Fruit fly (Drosophila melanogaster) whole organism, embryonic: ENCODE measurements around the gene CG44094.

Source experiments
- Abd-B ChIP-seq: fragments of 200-800 bp; sonication (Bioruptor generic); optimal IDR thresholded peaks from 2 replicates; lab custom pipeline; 2018; ENCODE audit warnings: missing biosample characterization, mild to moderate bottlenecking, missing genetic modification characterization, moderate library complexity
- Asciz ChIP-seq: fragments of 200-800 bp; sonication (Bioruptor generic); optimal IDR thresholded peaks from 2 replicates; lab custom pipeline; 2017; ENCODE audit warnings: missing biosample characterization, mild to moderate bottlenecking, missing genetic modification characterization, missing genetic modification reagents
- Bdp1 ChIP-seq: fragments of 200-800 bp; sonication (Bioruptor generic); optimal IDR thresholded peaks from 3 replicates; lab custom pipeline; 2016; ENCODE audit warnings: missing biosample characterization, missing genetic modification characterization
- C15 ChIP-seq: fragments of 200-800 bp; sonication (Bioruptor generic); IDR thresholded peaks from 3 replicates; pipeline ENCODE4 v1.3.6; 2022; ENCODE audit warnings: missing biosample characterization, missing genetic modification characterization
- CG10209 ChIP-seq: fragments of 200-800 bp; sonication (Bioruptor generic); optimal IDR thresholded peaks from 3 replicates; lab custom pipeline; 2017; ENCODE audit warnings: missing biosample characterization, mild to moderate bottlenecking, missing genetic modification characterization, missing genetic modification reagents
- CG11560 ChIP-seq: fragments of 200-800 bp; sonication (Bioruptor generic); IDR thresholded peaks from 3 replicates; pipeline ENCODE4 v1.3.6; 2022; ENCODE audit warnings: missing biosample characterization, missing genetic modification characterization
- CG12391 ChIP-seq: fragments of 200-800 bp; sonication (Bioruptor generic); optimal IDR thresholded peaks from 3 replicates; lab custom pipeline; 2018; ENCODE audit warnings: missing biosample characterization, mild to moderate bottlenecking, missing genetic modification characterization, moderate library complexity
- CG14667 ChIP-seq: fragments of 200-800 bp; sonication (Bioruptor generic); IDR thresholded peaks from 2 replicates; pipeline ENCODE4 v1.3.6; 2022; ENCODE audit warnings: missing biosample characterization, missing genetic modification characterization
- CG15601 ChIP-seq: fragments of 200-800 bp; sonication (Bioruptor generic); optimal IDR thresholded peaks from 3 replicates; lab custom pipeline; 2019; ENCODE audit warnings: missing biosample characterization, mild to moderate bottlenecking, missing genetic modification characterization, moderate library complexity
- CG1603 ChIP-seq: fragments of 200-800 bp; sonication (Bioruptor generic); optimal IDR thresholded peaks from 2 replicates; lab custom pipeline; 2019; ENCODE audit warnings: missing biosample characterization, mild to moderate bottlenecking, missing genetic modification characterization, moderate library complexity
- CG17186 ChIP-seq: fragments of 200-800 bp; sonication (Bioruptor generic); optimal IDR thresholded peaks from 3 replicates; lab custom pipeline; 2017; ENCODE audit warnings: missing biosample characterization, missing genetic modification reagents, missing genetic modification characterization
- CG18262 ChIP-seq: fragments of 200-800 bp; optimal IDR thresholded peaks from 3 replicates; lab custom pipeline; 2019; ENCODE audit warnings: missing biosample characterization, mild to moderate bottlenecking, missing genetic modification characterization, moderate library complexity
- CG4360 ChIP-seq: fragments of 200-800 bp; sonication (Bioruptor generic); IDR thresholded peaks from 2 replicates; pipeline ENCODE4 v1.3.6; 2022; ENCODE audit warnings: missing biosample characterization, missing genetic modification characterization
- CG8281 ChIP-seq: fragments of 200-800 bp; sonication (Bioruptor generic); optimal IDR thresholded peaks from 2 replicates; lab custom pipeline; 2018; ENCODE audit warnings: missing biosample characterization, mild to moderate bottlenecking, missing genetic modification characterization, moderate library complexity
- CG9797 ChIP-seq: fragments of 200-800 bp; sonication (Bioruptor generic); optimal IDR thresholded peaks from 3 replicates; lab custom pipeline; 2018; ENCODE audit warnings: missing biosample characterization, mild to moderate bottlenecking, missing genetic modification characterization
- CG9932 ChIP-seq: fragments of 200-800 bp; sonication (Bioruptor generic); IDR thresholded peaks from 2 replicates; pipeline ENCODE4 v1.3.6; 2022; ENCODE audit warnings: missing biosample characterization, missing genetic modification characterization
- CTCF ChIP-seq: fragments of 200-800 bp; sonication (Bioruptor generic); optimal IDR thresholded peaks from 2 replicates; lab custom pipeline; 2017; ENCODE audit warnings: missing biosample characterization, mild to moderate bottlenecking, missing genetic modification characterization, moderate library complexity
- CkIIα-i1 ChIP-seq: fragments of 200-800 bp; sonication (Bioruptor generic); IDR thresholded peaks from 2 replicates; pipeline ENCODE4 v1.3.6; 2022; ENCODE audit warnings: missing biosample characterization, missing genetic modification characterization
- CoRest ChIP-seq: fragments of 200-800 bp; sonication (Bioruptor generic); optimal IDR thresholded peaks from 3 replicates; lab custom pipeline; 2018; ENCODE audit warnings: missing biosample characterization, mild to moderate bottlenecking, missing genetic modification characterization, moderate library complexity
- E2f2 ChIP-seq: fragments of 200-800 bp; sonication (Bioruptor generic); IDR thresholded peaks from 2 replicates; pipeline ENCODE4 v1.3.6; 2022; ENCODE audit warnings: missing biosample characterization, missing genetic modification characterization
- Eip74EF ChIP-seq, 2 experiments: fragments of 200-800 bp in 1 of 2; fragments of >200 bp in 1 of 2; sonication (Bioruptor generic) in 1 of 2; optimal IDR thresholded peaks; 2 replicates each; lab custom pipeline; 2017 to 2019; ENCODE audit warnings: missing biosample characterization in 2 of 2, missing genetic modification characterization in 2 of 2, mild to moderate bottlenecking in 1 of 2, moderate library complexity in 1 of 2
- Hr51 ChIP-seq, 2 experiments: fragments of 200-800 bp; sonication (Bioruptor generic); optimal IDR thresholded peaks; 2 replicates in 1 of 2; 3 replicates in 1 of 2; lab custom pipeline; 2016 to 2018; ENCODE audit warnings: missing biosample characterization in 2 of 2, missing genetic modification characterization in 2 of 2, mild to moderate bottlenecking in 1 of 2, moderate library complexity in 1 of 2
- Hsf ChIP-seq: fragments of 200-800 bp; sonication (Bioruptor generic); optimal IDR thresholded peaks from 3 replicates; lab custom pipeline; 2016; ENCODE audit warnings: missing biosample characterization, missing genetic modification characterization
- MBD-R2 ChIP-seq: fragments of 200-800 bp; sonication (Bioruptor generic); IDR thresholded peaks from 2 replicates; pipeline ENCODE4 v1.3.6; 2022; ENCODE audit warnings: missing biosample characterization, missing genetic modification characterization
- Max ChIP-seq: fragments of 200-800 bp; sonication (Bioruptor generic); optimal IDR thresholded peaks from 2 replicates; lab custom pipeline; 2016; ENCODE audit warnings: missing biosample characterization, mild to moderate bottlenecking, missing genetic modification characterization
- Meics ChIP-seq: fragments of 200-800 bp; sonication (Bioruptor generic); optimal IDR thresholded peaks from 2 replicates; lab custom pipeline; 2017; ENCODE audit warnings: missing biosample characterization, mild to moderate bottlenecking, missing genetic modification characterization
- Mes4 ChIP-seq: fragments of 200-800 bp; sonication (Bioruptor generic); optimal IDR thresholded peaks from 2 replicates; lab custom pipeline; 2016; ENCODE audit warnings: missing biosample characterization, missing genetic modification characterization
- Nf-YA ChIP-seq: fragments of 200-800 bp; sonication (Bioruptor generic); IDR thresholded peaks from 2 replicates; pipeline ENCODE4 v1.3.6; 2022; ENCODE audit warnings: missing biosample characterization, missing genetic modification characterization
- Nf-YB ChIP-seq: fragments of 200-800 bp; sonication (Bioruptor generic); optimal IDR thresholded peaks from 3 replicates; lab custom pipeline; 2019; ENCODE audit warnings: missing biosample characterization, mild to moderate bottlenecking, missing genetic modification characterization, moderate library complexity
- Sox100B ChIP-seq: fragments of 200-800 bp; sonication (Bioruptor generic); optimal IDR thresholded peaks from 3 replicates; lab custom pipeline; 2018; ENCODE audit warnings: missing biosample characterization, mild to moderate bottlenecking, missing genetic modification characterization
- Spps ChIP-seq: fragments of 200-800 bp; sonication (Bioruptor generic); optimal IDR thresholded peaks from 2 replicates; lab custom pipeline; 2018; ENCODE audit warnings: missing biosample characterization, mild to moderate bottlenecking, missing genetic modification characterization
- Sry-β ChIP-seq: fragments of 200-800 bp; sonication (Bioruptor generic); optimal IDR thresholded peaks from 2 replicates; lab custom pipeline; 2018; ENCODE audit warnings: missing biosample characterization, mild to moderate bottlenecking, missing genetic modification characterization, moderate library complexity
- Sry-δ ChIP-seq: fragments of 200-800 bp; sonication (Bioruptor generic); optimal IDR thresholded peaks from 2 replicates; lab custom pipeline; 2016; ENCODE audit warnings: missing biosample characterization, missing genetic modification characterization
- bowl ChIP-seq: fragments of 200-800 bp; sonication (Bioruptor generic); IDR thresholded peaks from 2 replicates; pipeline ENCODE4 v1.3.6; 2022; ENCODE audit warnings: missing biosample characterization, missing genetic modification characterization
- cato ChIP-seq: fragments of 200-800 bp; sonication (Bioruptor generic); optimal IDR thresholded peaks from 2 replicates; lab custom pipeline; 2016; ENCODE audit warnings: missing biosample characterization, missing genetic modification characterization, borderline replicate concordance
- dm ChIP-seq: fragments of 200-800 bp; sonication (Bioruptor generic); optimal IDR thresholded peaks from 3 replicates; lab custom pipeline; 2016; ENCODE audit warnings: missing biosample characterization, missing genetic modification characterization
- dmrt11E ChIP-seq: fragments of 200-800 bp; sonication (Bioruptor generic); optimal IDR thresholded peaks from 3 replicates; lab custom pipeline; 2018; ENCODE audit warnings: missing biosample characterization, mild to moderate bottlenecking, missing genetic modification characterization, moderate library complexity
- esg ChIP-seq: fragments of 200-800 bp; sonication (Bioruptor generic); conservative IDR thresholded peaks from 2 replicates; pipeline ENCODE4 v1.3.6; 2022; ENCODE audit warnings: missing biosample characterization, missing genetic modification characterization
- ewg ChIP-seq: fragments of 200-800 bp; sonication (Bioruptor generic); optimal IDR thresholded peaks from 3 replicates; lab custom pipeline; 2017; ENCODE audit warnings: mild to moderate bottlenecking, missing biosample characterization, missing genetic modification reagents, missing genetic modification characterization
- ftz-f1 ChIP-seq: fragments of 200-800 bp; sonication (Bioruptor generic); optimal IDR thresholded peaks from 2 replicates; lab custom pipeline; 2016; ENCODE audit warnings: missing biosample characterization, missing genetic modification characterization
- grau ChIP-seq: fragments of 200-800 bp; optimal IDR thresholded peaks from 3 replicates; lab custom pipeline; 2019; ENCODE audit warnings: missing biosample characterization, mild to moderate bottlenecking, missing genetic modification characterization, moderate library complexity
- gro ChIP-seq: fragments of 200-800 bp; sonication (Bioruptor generic); optimal IDR thresholded peaks from 2 replicates; lab custom pipeline; 2016; ENCODE audit warnings: missing biosample characterization, missing genetic modification characterization
- hth ChIP-seq: fragments of >200 bp; optimal IDR thresholded peaks from 2 replicates; lab custom pipeline; 2017; ENCODE audit warnings: inconsistent platforms
- lbe ChIP-seq: fragments of 200-800 bp; sonication (Bioruptor generic); optimal IDR thresholded peaks from 2 replicates; lab custom pipeline; 2016; ENCODE audit warnings: missing biosample characterization, mild to moderate bottlenecking, missing genetic modification characterization
- maf-S ChIP-seq: fragments of 200-800 bp; sonication (Bioruptor generic); optimal IDR thresholded peaks from 2 replicates; lab custom pipeline; 2016; ENCODE audit warnings: missing biosample characterization, missing genetic modification characterization
- nerfin-2 ChIP-seq: fragments of 200-800 bp; sonication (Bioruptor generic); IDR thresholded peaks from 2 replicates; pipeline ENCODE4 v1.3.6; 2022; ENCODE audit warnings: missing biosample characterization, missing genetic modification characterization; ENCODE audit not compliant: partially characterized antibody
- pita ChIP-seq: fragments of 200-800 bp; sonication (Bioruptor generic); optimal IDR thresholded peaks from 2 replicates; lab custom pipeline; 2017; ENCODE audit warnings: missing biosample characterization, mild to moderate bottlenecking, missing genetic modification characterization
- stc ChIP-seq: fragments of 200-800 bp; sonication (Bioruptor generic); IDR thresholded peaks from 2 replicates; pipeline ENCODE4 v1.3.6; 2022; ENCODE audit warnings: missing biosample characterization, missing genetic modification characterization
- trem ChIP-seq: fragments of 200-800 bp; optimal IDR thresholded peaks from 3 replicates; lab custom pipeline; 2019; ENCODE audit warnings: missing biosample characterization, mild to moderate bottlenecking, missing genetic modification characterization, moderate library complexity
- tx ChIP-seq: fragments of 200-800 bp; sonication (Bioruptor generic); optimal IDR thresholded peaks from 2 replicates; lab custom pipeline; 2016; ENCODE audit warnings: missing biosample characterization, missing genetic modification characterization
- zf30C ChIP-seq: fragments of 200-800 bp; sonication (Bioruptor generic); optimal IDR thresholded peaks from 3 replicates; lab custom pipeline; 2018; ENCODE audit warnings: missing biosample characterization, mild to moderate bottlenecking, missing genetic modification characterization

The CG44094 gene

dm6 chr3R:14558383-14558883 is 18.0 kb downstream of the CG44094 start (continued):
- TF ChIP-seq Sry-δ (GFP tag; lab: Kevin White, UChicago), result peak; percentile 57
- peak; percentile 80 for TF ChIP-seq Nf-YB (GFP tag; lab: Kevin White, UChicago)
- TF ChIP-seq Abd-B (GFP tag; lab: Kevin White, UChicago), result peak; percentile 88
- TF ChIP-seq nerfin-2, result no peak
- peak; percentile 92 for TF ChIP-seq CG10209
- no peak for TF ChIP-seq CG9797 (GFP tag; lab: Kevin White, UChicago)
- peak; percentile 79 for TF ChIP-seq bowl (GFP tag; lab: Robert Waterston, UW)
- peak; percentile 63; the same call in 2 of the 3 replicates for TF ChIP-seq C15
- TF ChIP-seq CG9932, result peak; percentile 81
- peak in 1 of 2 experiments; percentile 96 for TF ChIP-seq Eip74EF (GFP tag; optimal IDR thresholded peaks at IDR 0.05; lab: Kevin White, UChicago)
- TF ChIP-seq trem (tag; lab: Kevin White, UChicago), result peak; percentile 73
- no peak for TF ChIP-seq pita
- TF ChIP-seq CG18262, result peak; percentile 91
- peak; percentile 97 for TF ChIP-seq Sox100B (GFP tag; lab: Kevin White, UChicago)
- TF ChIP-seq Asciz, result peak; percentile 93
- TF ChIP-seq CG15601, result peak; percentile 81
- TF ChIP-seq zf30C (GFP tag; lab: Kevin White, UChicago), result no peak
- peak; percentile 79 for TF ChIP-seq dm (GFP tag; lab: Kevin White, UChicago)
- TF ChIP-seq tx (GFP tag; lab: Kevin White, UChicago), result peak; percentile 87
- peak; percentile 81 for TF ChIP-seq cato (GFP tag; lab: Kevin White, UChicago)
- TF ChIP-seq grau (tag; lab: Kevin White, UChicago), result peak; percentile 93
- peak; percentile 62 for TF ChIP-seq MBD-R2 (GFP tag; lab: Robert Waterston, UW)
- peak; percentile 87 for TF ChIP-seq Mes4 (GFP tag; lab: Kevin White, UChicago)
- TF ChIP-seq Bdp1 (GFP tag; lab: Kevin White, UChicago), result peak; percentile 69
- peak; percentile 81 to 97 for TF ChIP-seq Hr51 (GFP tag; optimal IDR thresholded peaks at IDR 0.05; lab: Kevin White, UChicago)
- TF ChIP-seq esg (GFP tag; lab: Robert Waterston, UW), result peak; percentile 82
- TF ChIP-seq CG4360 (GFP tag; lab: Robert Waterston, UW), result peak; percentile 47
- TF ChIP-seq CG11560 (tag; lab: Robert Waterston, UW), result peak; percentile 74
- TF ChIP-seq dmrt11E (tag; lab: Kevin White, UChicago), result no peak
- peak; percentile 88 for TF ChIP-seq Max (GFP tag; lab: Kevin White, UChicago)
- TF ChIP-seq ewg, result peak; percentile 96
- TF ChIP-seq maf-S (GFP tag; lab: Kevin White, UChicago), result peak; percentile 81
- TF ChIP-seq CTCF, result peak; percentile 42
- TF ChIP-seq Nf-YA (GFP tag; lab: Robert Waterston, UW), result peak; percentile 80
- TF ChIP-seq CG14667, result peak; percentile 74
- peak; percentile 93 for TF ChIP-seq CG12391 (tag; lab: Kevin White, UChicago)
- peak; percentile 64 for TF ChIP-seq CG17186 (GFP tag; lab: Kevin White, UChicago)
- no peak for TF ChIP-seq lbe (GFP tag; lab: Kevin White, UChicago)
- peak; percentile 69 for TF ChIP-seq CG1603 (tag; lab: Kevin White, UChicago)
- peak; percentile 93 for TF ChIP-seq ftz-f1
- TF ChIP-seq CG8281 (tag; lab: Kevin White, UChicago), result peak; percentile 65
- TF ChIP-seq Spps (tag; lab: Kevin White, UChicago), result no peak
- TF ChIP-seq Sry-β (GFP tag; lab: Kevin White, UChicago), result peak; percentile 39
- TF ChIP-seq CkIIα-i1 (GFP tag; lab: Robert Waterston, UW), result peak; percentile 19; the same call in 1 of the 2 replicates
- TF ChIP-seq gro (GFP tag; lab: Kevin White, UChicago), result peak; percentile 91
- TF ChIP-seq Meics (GFP tag; lab: Kevin White, UChicago), result peak; percentile 94
- TF ChIP-seq CoRest (tag; lab: Kevin White, UChicago), result peak; percentile 94
- peak; percentile 93 for TF ChIP-seq Hsf
- TF ChIP-seq hth (lab: Kevin White, UChicago), result no peak
- TF ChIP-seq stc, result peak; percentile 89
- peak; percentile 66 for TF ChIP-seq E2f2 (GFP tag; lab: Robert Waterston, UW)
